Worm (Caenorhabditis elegans) whole organism, L1 larva: ENCODE results near the gene srh-46.

Experiments
- C04F5.9 ChIP-seq: sonication (generic microtip); optimal IDR thresholded peaks from 2 replicates; lab custom pipeline; 2016; ENCODE audit warnings: missing genetic modification characterization, missing compliant biosample characterization
- aha-1 ChIP-seq: fragments of 150-350 bp; optimal IDR thresholded peaks from 2 replicates; lab custom pipeline; 2014; ENCODE audit warnings: missing biosample characterization, missing genetic modification characterization
- aly-2 ChIP-seq: fragments of 150-350 bp; optimal IDR thresholded peaks from 2 replicates; lab custom pipeline; 2014; ENCODE audit warnings: missing biosample characterization, missing genetic modification characterization
- blmp-1 ChIP-seq: fragments of 150-350 bp; optimal IDR thresholded peaks from 2 replicates; lab custom pipeline; 2014; ENCODE audit warnings: missing biosample characterization, missing genetic modification characterization
- ceh-8 ChIP-seq: fragments of 200-800 bp; sonication (Bioruptor generic); optimal IDR thresholded peaks from 2 replicates; lab custom pipeline; 2018; ENCODE audit warnings: mild to moderate bottlenecking, missing genetic modification characterization, moderate library complexity, missing compliant biosample characterization
- ceh-82 ChIP-seq, 3 experiments: fragments of 150-350 bp in 1 of 3; sonication (generic microtip) in 2 of 3; optimal IDR thresholded peaks; 2 replicates each; lab custom pipeline; 2014 to 2017; ENCODE audit warnings: missing biosample characterization in 3 of 3, missing genetic modification characterization in 3 of 3
- ceh-88 ChIP-seq: fragments of 200-800 bp; sonication (Bioruptor generic); IDR thresholded peaks from 2 replicates; pipeline ENCODE4 v1.3.6; 2022; ENCODE audit warnings: missing genetic modification characterization, missing compliant biosample characterization
- ceh-90 ChIP-seq: sonication (generic microtip); optimal IDR thresholded peaks from 2 replicates; lab custom pipeline; 2016; ENCODE audit warnings: missing genetic modification characterization, missing compliant biosample characterization
- ces-1 ChIP-seq: fragments of 150-350 bp; optimal IDR thresholded peaks from 2 replicates; lab custom pipeline; 2014; ENCODE audit warnings: missing biosample characterization, missing genetic modification reagents, missing genetic modification characterization
- dpl-1 ChIP-seq, 3 experiments: fragments of 150-350 bp in 2 of 3; sonication (generic microtip) in 1 of 3; optimal IDR thresholded peaks; 2 replicates each; lab custom pipeline; 2014 to 2017; ENCODE audit warnings: missing biosample characterization in 3 of 3, missing genetic modification characterization in 3 of 3, missing genetic modification reagents in 3 of 3
- efl-1 ChIP-seq, 4 experiments: fragments of 150-350 bp; optimal IDR thresholded peaks in 3 of 4; peaks in 1 of 4; 1 replicate in 1 of 4; 2 replicates in 3 of 4; lab custom pipeline; 2014; ENCODE audit warnings: missing biosample characterization in 2 of 4, missing genetic modification characterization in 2 of 4, missing genetic modification reagents in 2 of 4
- egl-13 ChIP-seq: sonication (generic microtip); optimal IDR thresholded peaks from 2 replicates; lab custom pipeline; 2016; ENCODE audit warnings: missing genotype, missing genetic modification reagents, missing genetic modification characterization, missing compliant biosample characterization
- elt-3 ChIP-seq, 6 experiments: fragments of 150-350 bp in 1 of 6; sonication (generic microtip); optimal IDR thresholded peaks; 2 replicates each; lab custom pipeline; 2017 to 2018; ENCODE audit warnings: missing biosample characterization in 6 of 6, missing genetic modification characterization in 6 of 6, inconsistent platforms in 1 of 6
- fkh-10 ChIP-seq: sonication (generic microtip); optimal IDR thresholded peaks from 2 replicates; lab custom pipeline; 2017; ENCODE audit warnings: missing biosample characterization, missing genetic modification reagents, missing genetic modification characterization
- fkh-4 ChIP-seq: sonication (generic microtip); optimal IDR thresholded peaks from 2 replicates; lab custom pipeline; 2016; ENCODE audit warnings: missing compliant biosample characterization, missing genetic modification characterization, borderline replicate concordance
- fkh-8 ChIP-seq: sonication (generic microtip); optimal IDR thresholded peaks from 2 replicates; lab custom pipeline; 2016; ENCODE audit warnings: mild to moderate bottlenecking, missing genetic modification characterization, missing compliant biosample characterization
- fos-1 ChIP-seq: fragments of 150-350 bp; optimal IDR thresholded peaks from 2 replicates; lab custom pipeline; 2014; ENCODE audit warnings: missing biosample characterization, missing genetic modification characterization
- hlh-17 ChIP-seq: fragments of 200-800 bp; sonication (Bioruptor generic); optimal IDR thresholded peaks from 2 replicates; lab custom pipeline; 2018; ENCODE audit warnings: missing genetic modification characterization, mild to moderate bottlenecking, missing compliant biosample characterization, moderate library complexity, borderline replicate concordance
- hlh-4 ChIP-seq: sonication (generic microtip); optimal IDR thresholded peaks from 2 replicates; lab custom pipeline; 2016; ENCODE audit warnings: mild to moderate bottlenecking, missing genetic modification characterization, missing compliant biosample characterization
- irx-1 ChIP-seq: sonication (generic microtip); optimal IDR thresholded peaks from 2 replicates; lab custom pipeline; 2016; ENCODE audit warnings: missing genetic modification characterization, missing compliant biosample characterization
- isw-1 ChIP-seq: fragments of 200-800 bp; sonication (Bioruptor generic); IDR thresholded peaks from 2 replicates; pipeline ENCODE4 v1.3.6; 2022; ENCODE audit warnings: missing genetic modification characterization, missing compliant biosample characterization
- lin-13 ChIP-seq: fragments of 150-350 bp; optimal IDR thresholded peaks from 2 replicates; lab custom pipeline; 2014; ENCODE audit warnings: missing biosample characterization, missing genetic modification reagents, missing genetic modification characterization
- lin-14 ChIP-seq: fragments of 200-800 bp; sonication (Bioruptor generic); optimal IDR thresholded peaks from 2 replicates; lab custom pipeline; 2018; ENCODE audit warnings: mild to moderate bottlenecking, missing genetic modification characterization, moderate library complexity, missing compliant biosample characterization
- lin-15B ChIP-seq: fragments of 150-350 bp; sonication (generic microtip); optimal IDR thresholded peaks from 3 replicates; lab custom pipeline; 2014; ENCODE audit warnings: missing biosample characterization, missing genetic modification characterization
- lin-35 ChIP-seq, 2 experiments: fragments of 150-350 bp; optimal IDR thresholded peaks; 2 replicates each; lab custom pipeline; 2014; ENCODE audit warnings: missing biosample characterization in 2 of 2, missing genetic modification characterization in 2 of 2, missing genetic modification reagents in 2 of 2
- lin-39 ChIP-seq: fragments of 150-350 bp; optimal IDR thresholded peaks from 2 replicates; lab custom pipeline; 2014; ENCODE audit warnings: missing biosample characterization, missing genetic modification reagents, missing genetic modification characterization
- lir-3 ChIP-seq: sonication (generic microtip); optimal IDR thresholded peaks from 2 replicates; lab custom pipeline; 2016; ENCODE audit warnings: mild to moderate bottlenecking, missing genetic modification characterization, moderate library complexity, missing compliant biosample characterization; ENCODE audit not compliant: poor library complexity
- lsy-2 ChIP-seq, 2 experiments: fragments of 150-350 bp; optimal IDR thresholded peaks; 2 replicates each; lab custom pipeline; 2014; ENCODE audit warnings: missing biosample characterization in 2 of 2, missing genetic modification characterization in 2 of 2
- mab-9 ChIP-seq: fragments of 200-800 bp; sonication (Bioruptor generic); IDR thresholded peaks from 2 replicates; pipeline ENCODE4 v1.3.6; 2022; ENCODE audit warnings: missing genetic modification reagents, missing genetic modification characterization, missing compliant biosample characterization
- mep-1 ChIP-seq: fragments of 150-350 bp; optimal IDR thresholded peaks from 2 replicates; lab custom pipeline; 2014; ENCODE audit warnings: missing biosample characterization, missing genetic modification characterization
- nhr-19 ChIP-seq: fragments of 200-800 bp; sonication (Bioruptor generic); conservative IDR thresholded peaks from 2 replicates; pipeline ENCODE4 v1.3.6; 2022; ENCODE audit warnings: missing genetic modification characterization, missing compliant biosample characterization
- nhr-20 ChIP-seq: sonication (generic microtip); optimal IDR thresholded peaks from 2 replicates; lab custom pipeline; 2016; ENCODE audit warnings: mild to moderate bottlenecking, missing genetic modification characterization, missing compliant biosample characterization
- nhr-47 ChIP-seq: sonication (generic microtip); optimal IDR thresholded peaks from 2 replicates; lab custom pipeline; 2016; ENCODE audit warnings: mild to moderate bottlenecking, missing genetic modification characterization, moderate library complexity, missing compliant biosample characterization
- nhr-76 ChIP-seq: sonication (generic microtip); optimal IDR thresholded peaks from 2 replicates; lab custom pipeline; 2017; ENCODE audit warnings: missing biosample characterization, missing genetic modification characterization
- nhr-84 ChIP-seq: sonication (generic microtip); optimal IDR thresholded peaks from 2 replicates; lab custom pipeline; 2017; ENCODE audit warnings: missing biosample characterization, missing genetic modification characterization
- nhr-85 ChIP-seq: sonication (generic microtip); peaks from one replicate; lab custom pipeline; 2016; ENCODE audit warnings: missing genetic modification characterization, inconsistent platforms, missing compliant biosample characterization
- pax-3 ChIP-seq: fragments of 200-800 bp; sonication (Bioruptor generic); optimal IDR thresholded peaks from 2 replicates; lab custom pipeline; 2018; ENCODE audit warnings: mild to moderate bottlenecking, missing genetic modification characterization, moderate library complexity, missing compliant biosample characterization
- rnt-1 ChIP-seq: sonication (generic microtip); optimal IDR thresholded peaks from 2 replicates; lab custom pipeline; 2016; ENCODE audit warnings: mild to moderate bottlenecking, missing genetic modification characterization, moderate library complexity, missing compliant biosample characterization
- snpc-4 ChIP-seq: fragments of 150-350 bp; optimal IDR thresholded peaks from 2 replicates; lab custom pipeline; 2014; ENCODE audit warnings: missing biosample characterization, missing genetic modification characterization
- snu-23 ChIP-seq: sonication (generic microtip); optimal IDR thresholded peaks from 2 replicates; lab custom pipeline; 2016; ENCODE audit warnings: missing genetic modification characterization, missing compliant biosample characterization
- sox-4 ChIP-seq: sonication (generic microtip); optimal IDR thresholded peaks from 2 replicates; lab custom pipeline; 2016; ENCODE audit warnings: missing genetic modification characterization, missing compliant biosample characterization
- sptf-1 ChIP-seq: fragments of 150-350 bp; optimal IDR thresholded peaks from 2 replicates; lab custom pipeline; 2014; ENCODE audit warnings: missing biosample characterization, missing genetic modification characterization
- unc-130 ChIP-seq: fragments of 150-350 bp; optimal IDR thresholded peaks from 2 replicates; lab custom pipeline; 2017; ENCODE audit warnings: missing biosample characterization, missing genetic modification characterization, inconsistent platforms
- unc-30 ChIP-seq: sonication (generic microtip); optimal IDR thresholded peaks from 2 replicates; lab custom pipeline; 2017; ENCODE audit warnings: missing biosample characterization, missing genetic modification characterization
- unc-98 ChIP-seq: fragments of 200-800 bp; sonication (Bioruptor generic); IDR thresholded peaks from 2 replicates; pipeline ENCODE4 v1.3.6; 2022; ENCODE audit warnings: missing genetic modification characterization, missing compliant biosample characterization
- xbp-1 ChIP-seq: sonication (generic microtip); optimal IDR thresholded peaks from 2 replicates; lab custom pipeline; 2016; ENCODE audit warnings: missing genetic modification characterization, missing compliant biosample characterization
- zag-1 ChIP-seq: fragments of 150-350 bp; optimal IDR thresholded peaks from 2 replicates; lab custom pipeline; 2014; ENCODE audit warnings: missing biosample characterization, missing genetic modification characterization
- zip-4 ChIP-seq: fragments of 200-800 bp; sonication (Bioruptor generic); optimal IDR thresholded peaks from 2 replicates; lab custom pipeline; 2018; ENCODE audit warnings: mild to moderate bottlenecking, missing genetic modification characterization, moderate library complexity, missing compliant biosample characterization
- ztf-4 ChIP-seq: fragments of 150-350 bp; optimal IDR thresholded peaks from 2 replicates; lab custom pipeline; 2014; ENCODE audit warnings: missing biosample characterization, missing genetic modification characterization

Gene srh-46

ce11 chrV:11281414-11282209 lies 21.1 kb downstream of the srh-46 start:
- TF ChIP-seq nhr-85 (tag; lab: Kevin White, UChicago) (peak; percentile 37), xbp-1 (no peak), nhr-20 (tag; lab: Kevin White, UChicago) (peak; percentile 62), lir-3 (tag; lab: Kevin White, UChicago) (no peak), efl-1 (optimal IDR thresholded peaks at IDR 0.05; lab: Kevin White, UChicago) (peak; percentile 3 to 19), efl-1 (GFP tag; optimal IDR thresholded peaks at IDR 0.05 in 1 of 2; lab: Kevin White, UChicago) (no peak), zip-4 (GFP tag; lab: Kevin White, UChicago) (no peak), fkh-8 (tag; lab: Kevin White, UChicago) (no peak), unc-98 (GFP tag; lab: Robert Waterston, UW) (no peak), nhr-84 (tag; lab: Kevin White, UChicago) (no peak), ztf-4 (no peak), pax-3 (tag; lab: Kevin White, UChicago) (no peak), fkh-4 (tag; lab: Kevin White, UChicago) (no peak), snpc-4 (tag; lab: Kevin White, UChicago) (no peak), hlh-4 (tag; lab: Kevin White, UChicago) (no peak), ceh-82 (tag; optimal IDR thresholded peaks at IDR 0.05; lab: Kevin White, UChicago) (peak in 1 of 3 experiments; percentile 8), fos-1 (tag; lab: Kevin White, UChicago) (no peak), hlh-17 (no peak), unc-130 (tag; lab: Kevin White, UChicago) (peak; percentile 5), egl-13 (tag; lab: Kevin White, UChicago) (no peak), ceh-90 (tag; lab: Kevin White, UChicago) (no peak), sox-4 (no peak), unc-30 (tag; lab: Kevin White, UChicago) (no peak), nhr-47 (tag; lab: Kevin White, UChicago) (no peak), aha-1 (tag; lab: Kevin White, UChicago) (no peak), ceh-8 (no peak), C04F5.9 (tag; lab: Kevin White, UChicago) (no peak), lin-39 (no peak), ceh-88 (GFP tag; lab: Robert Waterston, UW) (no peak), mab-9 (no peak), elt-3 (tag; optimal IDR thresholded peaks at IDR 0.05; lab: Kevin White, UChicago) (peak in 1 of 6 experiments; percentile 27), ces-1 (GFP tag; lab: Kevin White, UChicago) (no peak), nhr-76 (tag; lab: Kevin White, UChicago) (no peak), lin-15B (no peak), lsy-2 (tag; optimal IDR thresholded peaks at IDR 0.05; lab: Kevin White, UChicago) (peak in 1 of 2 experiments; percentile 11), irx-1 (tag; lab: Kevin White, UChicago) (peak; percentile 21), sptf-1 (tag; lab: Kevin White, UChicago) (no peak), fkh-10 (GFP tag; lab: Kevin White, UChicago) (no peak), blmp-1 (peak; percentile 97), dpl-1 (GFP tag; optimal IDR thresholded peaks at IDR 0.05; lab: Kevin White, UChicago) (peak in 1 of 3 experiments; percentile 9), lin-35 (GFP tag; optimal IDR thresholded peaks at IDR 0.05; lab: Kevin White, UChicago) (no peak), mep-1 (tag; lab: Kevin White, UChicago) (peak; percentile 66), aly-2 (tag; lab: Kevin White, UChicago) (no peak), isw-1 (GFP tag; lab: Robert Waterston, UW) (no peak), lin-14 (GFP tag; lab: Kevin White, UChicago) (peak; percentile 78), snu-23 (peak; percentile 46), rnt-1 (tag; lab: Kevin White, UChicago) (peak; percentile 16), nhr-19 (no peak), zag-1 (no peak), lin-13 (GFP tag; lab: Kevin White, UChicago) (no peak)
